Worm (Caenorhabditis elegans): ENCODE measurements around the gene unc-6.
"Not testable (repeated sequence)": the region's sequence is repeated elsewhere in the genome, so short reads cannot be mapped to it uniquely, and the experiment has no call there.

unc-6 gene

DNA sequence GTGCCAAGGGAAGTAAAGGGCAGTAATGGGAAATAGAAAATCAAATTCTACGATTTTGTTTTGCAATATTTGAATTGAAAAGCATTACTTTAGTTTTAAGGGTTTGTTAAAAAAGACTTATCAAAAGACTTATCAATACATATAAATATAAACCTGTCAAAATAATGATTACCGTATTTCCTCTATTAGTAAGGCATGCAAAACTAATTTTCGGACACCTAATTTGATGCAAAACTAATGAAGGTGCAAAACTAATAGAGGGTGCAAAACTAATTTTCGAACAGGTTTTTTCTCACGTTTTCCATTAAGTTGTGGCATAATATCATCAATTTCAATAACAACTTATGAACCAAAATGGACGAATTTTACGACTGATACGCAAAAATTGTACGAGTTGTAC lies 7.7 kb upstream of the unc-6 start, which contains the start of gene F41C6.6:
Gene F41C6.6 (minus strand): TSS at position 101 of the 400 bp plus-strand sequence.
- not testable (repeated sequence) for TF ChIP-seq lin-39, alr-1, fos-1 (tag; optimal IDR thresholded peaks at IDR 0.05)

DNA sequence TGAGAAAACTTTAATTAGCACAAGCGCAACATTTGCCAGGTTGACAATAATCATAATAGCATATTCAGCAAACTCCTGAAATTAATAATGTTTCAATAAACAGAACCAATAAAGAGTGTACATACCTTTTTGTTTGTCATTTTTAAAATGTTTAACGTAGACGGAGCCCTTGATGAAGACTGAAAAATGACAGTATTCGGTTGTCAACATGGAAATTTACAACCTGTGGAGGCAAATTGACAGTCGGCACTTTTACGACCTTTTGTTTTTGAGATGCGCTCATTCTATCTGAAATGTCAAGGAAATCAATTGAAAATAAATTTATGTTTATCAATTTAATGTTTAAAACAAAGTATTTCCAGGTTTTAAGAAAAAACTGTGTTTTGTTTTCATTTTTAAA lies 5.0 kb upstream of the unc-6 start:
- TF ChIP-seq unc-55 (GFP tag; optimal IDR thresholded peaks at IDR 0.05) (no peak), aly-2 (tag; optimal IDR thresholded peaks at IDR 0.05) (no peak), nhr-25 (tag; optimal IDR thresholded peaks at IDR 0.05) (no peak), lin-11 (tag; optimal IDR thresholded peaks at IDR 0.05) (no peak), snpc-4 (tag; optimal IDR thresholded peaks at IDR 0.05) (no peak), dmd-4 (tag; optimal IDR thresholded peaks at IDR 0.05) (no peak), F13H6.1 (tag; optimal IDR thresholded peaks at IDR 0.05) (no peak), C34F6.9 (tag; optimal IDR thresholded peaks at IDR 0.05) (no peak), egl-27 (tag; optimal IDR thresholded peaks at IDR 0.05) (no peak), R02D3.7 (tag; optimal IDR thresholded peaks at IDR 0.05) (no peak), gmeb-1 (tag; optimal IDR thresholded peaks at IDR 0.05) (no peak), elt-1 (tag; optimal IDR thresholded peaks at IDR 0.05) (no peak), skn-1 (tag; optimal IDR thresholded peaks at IDR 0.05) (no peak), unc-39 (tag; optimal IDR thresholded peaks at IDR 0.05) (no peak), mab-5 (tag; optimal IDR thresholded peaks at IDR 0.05) (no peak), nhr-77 (tag; optimal IDR thresholded peaks at IDR 0.05) (no peak), ama-1 (optimal IDR thresholded peaks at IDR 0.05) (no peak)

DNA sequence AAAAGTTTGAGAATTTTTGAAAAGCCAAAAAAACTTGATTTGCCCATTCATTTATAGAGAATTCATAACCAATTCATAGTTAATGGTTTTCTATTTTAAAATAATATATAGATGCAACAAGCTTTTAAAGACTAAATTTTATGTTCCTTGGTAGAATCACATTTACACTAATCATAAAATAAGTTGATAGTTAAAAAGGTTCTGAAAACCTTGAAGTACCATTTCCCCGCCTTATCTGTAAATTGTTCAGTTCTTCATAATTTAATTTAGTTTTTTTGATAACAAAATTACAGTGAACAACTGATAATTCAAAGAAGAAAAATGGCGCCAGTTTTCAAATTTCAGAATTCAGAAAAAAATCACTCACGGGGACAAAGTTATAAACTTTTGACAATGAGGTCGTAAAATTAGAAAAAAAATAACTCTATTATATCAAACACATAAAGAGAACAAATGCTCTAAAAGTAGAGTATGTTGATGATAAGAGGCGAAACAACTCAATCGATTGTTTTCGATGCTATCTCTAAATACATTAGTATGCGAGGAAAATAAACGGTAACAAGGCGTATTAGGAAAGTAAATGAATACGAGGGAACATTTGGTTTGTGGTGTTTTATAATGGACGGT lies 4.1 kb upstream of the unc-6 start, which contains the start of gene F41C6.7:
Gene F41C6.7 (minus strand): TSS at position 51 of the 627 bp plus-strand sequence.
- no peak for TF ChIP-seq lin-39 (tag; optimal IDR thresholded peaks at IDR 0.05)
- no peak for TF ChIP-seq mab-5 (tag; optimal IDR thresholded peaks at IDR 0.05)
- no peak for TF ChIP-seq nhr-129 (tag; optimal IDR thresholded peaks at IDR 0.05)
- peak; percentile 23 for TF ChIP-seq fos-1 (tag; optimal IDR thresholded peaks at IDR 0.05)
- no peak for TF ChIP-seq aly-2 (tag; optimal IDR thresholded peaks at IDR 0.05)
- TF ChIP-seq peb-1 (tag; optimal IDR thresholded peaks at IDR 0.05): no peak

DNA sequence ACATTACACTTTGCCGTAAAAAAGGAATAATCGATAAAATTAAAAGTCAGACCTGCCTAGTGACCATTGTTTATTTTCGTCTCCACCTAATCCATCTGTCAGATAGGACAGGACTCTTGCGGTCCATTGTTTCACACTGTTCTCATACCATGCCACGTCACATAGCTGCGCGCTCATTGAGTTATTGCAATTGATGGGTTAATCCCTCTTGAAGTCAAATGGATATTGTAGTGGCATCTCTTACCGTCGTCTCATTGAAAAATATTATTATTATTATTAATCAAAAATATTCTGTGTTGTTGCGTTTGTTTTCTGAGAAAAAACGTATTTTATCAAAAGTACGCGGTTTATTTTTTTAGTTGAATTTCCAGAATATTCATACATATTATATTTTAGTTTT lies 1.3 kb upstream of the unc-6 start:
- no peak for TF ChIP-seq unc-55 (GFP tag; optimal IDR thresholded peaks at IDR 0.05)
- no peak for TF ChIP-seq mab-5 (tag; optimal IDR thresholded peaks at IDR 0.05)

DNA sequence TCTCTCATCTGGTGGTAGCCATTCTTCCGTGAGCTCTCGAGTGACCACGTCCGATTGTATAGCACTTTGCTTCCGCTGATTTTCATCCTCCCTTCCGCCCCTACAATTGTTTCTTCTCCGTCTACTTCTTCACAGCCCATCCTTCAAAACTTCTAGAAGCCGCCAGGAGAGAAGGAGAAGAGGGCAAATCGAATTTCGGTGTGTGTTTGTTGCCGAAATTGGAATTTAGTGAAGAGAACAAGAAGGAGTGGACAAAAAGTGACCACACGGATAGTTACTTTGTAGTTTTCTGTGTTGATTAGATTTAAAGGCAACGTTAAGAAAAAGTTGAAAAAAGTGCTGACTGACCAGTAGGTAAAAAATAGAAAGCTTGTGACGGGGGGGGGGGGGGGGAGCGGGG lies 3.6 kb downstream of the unc-6 start:
- TF ChIP-seq F13H6.1 (tag; optimal IDR thresholded peaks at IDR 0.05) (peak; percentile 14), ztf-1 (GFP tag; conservative IDR thresholded peaks at IDR 0.05) (no peak), dmd-4 (tag; optimal IDR thresholded peaks at IDR 0.05) (no peak)

DNA sequence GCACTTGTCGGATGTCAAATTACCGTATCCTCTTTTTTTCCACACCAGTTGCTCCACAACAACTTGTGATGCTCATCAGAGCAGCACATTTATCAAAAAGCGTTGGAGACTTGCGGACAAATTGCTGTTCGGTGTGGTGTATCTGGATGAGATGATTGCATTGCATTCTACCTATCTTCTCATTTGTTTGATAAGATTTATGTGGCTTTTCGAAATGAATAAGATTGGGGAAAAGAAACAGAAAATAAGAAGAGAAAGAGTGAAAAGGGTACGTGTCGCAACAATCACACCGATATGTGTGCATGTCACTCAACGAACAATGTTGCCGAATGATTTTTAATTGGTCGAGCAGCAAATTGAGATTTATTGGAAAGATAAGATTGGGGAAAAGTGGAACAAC lies 4.6 kb downstream of the unc-6 start:
- TF ChIP-seq alr-1 (tag; optimal IDR thresholded peaks at IDR 0.05): no peak
- TF ChIP-seq mbf-1 (tag; optimal IDR thresholded peaks at IDR 0.05): no peak
- no peak for TF ChIP-seq unc-55 (GFP tag; optimal IDR thresholded peaks at IDR 0.05)
- peak in 1 of 2 experiments; percentile 68 for TF ChIP-seq lsy-2 (tag; optimal IDR thresholded peaks at IDR 0.05)
- no peak for TF ChIP-seq crh-2 (tag; optimal IDR thresholded peaks at IDR 0.05)
- TF ChIP-seq peb-1 (tag; optimal IDR thresholded peaks at IDR 0.05): no peak
- no peak for TF ChIP-seq elt-3 (tag; optimal IDR thresholded peaks at IDR 0.05)
- no peak for TF ChIP-seq elt-1 (tag; optimal IDR thresholded peaks at IDR 0.05)
- no peak for TF ChIP-seq sma-3 (GFP tag; optimal IDR thresholded peaks at IDR 0.05)
- no peak for TF ChIP-seq unc-62 (GFP tag; optimal IDR thresholded peaks at IDR 0.05)
- no peak for TF ChIP-seq gmeb-1 (tag; optimal IDR thresholded peaks at IDR 0.05)
- no peak for TF ChIP-seq ztf-4 (tag; optimal IDR thresholded peaks at IDR 0.05)
- TF ChIP-seq egl-27 (tag; optimal IDR thresholded peaks at IDR 0.05): no peak
- TF ChIP-seq nhr-21 (tag; optimal IDR thresholded peaks at IDR 0.05): no peak
- TF ChIP-seq ama-1 (optimal IDR thresholded peaks at IDR 0.05): no peak
- peak; percentile 36 for TF ChIP-seq sem-4 (tag; optimal IDR thresholded peaks at IDR 0.05)
- TF ChIP-seq nhr-10 (tag; optimal IDR thresholded peaks at IDR 0.05): no peak
- TF ChIP-seq lin-13 (GFP tag; optimal IDR thresholded peaks at IDR 0.05): no peak
- TF ChIP-seq ZK546.5 (tag; optimal IDR thresholded peaks at IDR 0.05): no peak
- TF ChIP-seq skn-1 (tag; optimal IDR thresholded peaks at IDR 0.05): no peak
- no peak for TF ChIP-seq nhr-23 (tag; optimal IDR thresholded peaks at IDR 0.05)
- TF ChIP-seq nhr-11 (tag; optimal IDR thresholded peaks at IDR 0.05): no peak
- no peak for TF ChIP-seq sma-9 (GFP tag; optimal IDR thresholded peaks at IDR 0.05)
- TF ChIP-seq sma-9 (tag; optimal IDR thresholded peaks at IDR 0.05): no peak
- TF ChIP-seq F13H6.1 (tag; optimal IDR thresholded peaks at IDR 0.05): peak; percentile 39
- no peak for TF ChIP-seq nhr-6 (tag; optimal IDR thresholded peaks at IDR 0.05)
- TF ChIP-seq nhr-25 (tag; optimal IDR thresholded peaks at IDR 0.05): no peak
- TF ChIP-seq ztf-1 (GFP tag; conservative IDR thresholded peaks at IDR 0.05): no peak
- TF ChIP-seq blmp-1 (tag; optimal IDR thresholded peaks at IDR 0.05; ENCODE audit: insufficient read depth): no peak
- TF ChIP-seq nhr-129 (tag; optimal IDR thresholded peaks at IDR 0.05): peak; percentile 17
- no peak for TF ChIP-seq zag-1 (tag; optimal IDR thresholded peaks at IDR 0.05)
- no peak for TF ChIP-seq snpc-4 (tag; optimal IDR thresholded peaks at IDR 0.05)
- peak; percentile 55 for TF ChIP-seq mab-5 (tag; optimal IDR thresholded peaks at IDR 0.05)
